Fruit fly (Drosophila melanogaster) whole organism, embryonic: ENCODE measurements around the gene CG17752.

ENCODE experiments used
- BEAF-32 ChIP-seq: fragments of 200-800 bp; sonication (Bioruptor generic); optimal IDR thresholded peaks from 3 replicates; lab custom pipeline; 2017; ENCODE audit warnings: missing biosample characterization, missing genetic modification characterization, mild to moderate bottlenecking, moderate library complexity, missing genetic modification reagents
- CG13123 ChIP-seq: fragments of 200-800 bp; sonication (Bioruptor generic); optimal IDR thresholded peaks from 2 replicates; lab custom pipeline; 2016; ENCODE audit warnings: missing biosample characterization, missing genetic modification characterization
- CG18476 ChIP-seq: fragments of 200-800 bp; sonication (Bioruptor generic); optimal IDR thresholded peaks from 2 replicates; lab custom pipeline; 2016; ENCODE audit warnings: missing biosample characterization, mild to moderate bottlenecking, missing genetic modification characterization
- CG2199 ChIP-seq: fragments of 200-800 bp; sonication (Bioruptor generic); IDR thresholded peaks from 3 replicates; pipeline ENCODE4 v1.3.6; 2022; ENCODE audit warnings: missing biosample characterization, missing genetic modification characterization
- CG2712 ChIP-seq: fragments of 200-800 bp; optimal IDR thresholded peaks from 3 replicates; lab custom pipeline; 2019; ENCODE audit warnings: missing biosample characterization, mild to moderate bottlenecking, missing genetic modification characterization, moderate library complexity
- CG4360 ChIP-seq: fragments of 200-800 bp; sonication (Bioruptor generic); IDR thresholded peaks from 2 replicates; pipeline ENCODE4 v1.3.6; 2022; ENCODE audit warnings: missing biosample characterization, missing genetic modification characterization
- CG8388 ChIP-seq: fragments of 200-800 bp; sonication (Bioruptor generic); optimal IDR thresholded peaks from 2 replicates; lab custom pipeline; 2019; ENCODE audit warnings: missing biosample characterization, mild to moderate bottlenecking, missing genetic modification characterization, moderate library complexity
- CG8478 ChIP-seq: fragments of >200 bp; optimal IDR thresholded peaks from 2 replicates; lab custom pipeline; 2018
- Oli ChIP-seq: fragments of 200-800 bp; sonication (Bioruptor generic); optimal IDR thresholded peaks from 2 replicates; lab custom pipeline; 2018; ENCODE audit warnings: missing biosample characterization, mild to moderate bottlenecking, missing genetic modification characterization, moderate library complexity
- Side ChIP-seq: fragments of 200-800 bp; sonication (Bioruptor generic); optimal IDR thresholded peaks from 2 replicates; lab custom pipeline; 2016; ENCODE audit warnings: missing biosample characterization, missing genetic modification characterization
- h ChIP-seq: fragments of >200 bp; optimal IDR thresholded peaks from 2 replicates; lab custom pipeline; 2017
- sd ChIP-seq: fragments of 200-800 bp; sonication (Bioruptor generic); optimal IDR thresholded peaks from 3 replicates; lab custom pipeline; 2018; ENCODE audit warnings: missing biosample characterization, mild to moderate bottlenecking, missing genetic modification characterization, moderate library complexity

- TF ChIP-seq CG13123 (no peak), Oli (tag; lab: Kevin White, UChicago) (no peak), h (lab: Kevin White, UChicago) (no peak), CG4360 (GFP tag; lab: Robert Waterston, UW) (no peak), CG18476 (GFP tag; lab: Kevin White, UChicago) (no peak), CG2199 (GFP tag; lab: Robert Waterston, UW) (no peak), CG8478 (peak; percentile 22), Side (no peak), BEAF-32 (no peak), sd (tag; lab: Kevin White, UChicago) (no peak), CG2712 (tag; lab: Kevin White, UChicago) (no peak), CG8388 (GFP tag; lab: Kevin White, UChicago) (no peak)
Measured at dm6 chr3R:19586319-19586718, 23.7 kb upstream of the CG17752 start.
